Worm (Caenorhabditis elegans): ENCODE measurements around the gene ZK1127.3.

Gene ZK1127.3

ce11 chrII:7060202-7060601, 5.1 kb downstream of the ZK1127.3 start:
- TF ChIP-seq hmg-11 (tag; optimal IDR thresholded peaks at IDR 0.05), result no peak
- TF ChIP-seq skn-1 (tag; optimal IDR thresholded peaks at IDR 0.05), result peak; percentile 82
- TF ChIP-seq pha-4 (tag; optimal IDR thresholded peaks at IDR 0.05), result peak; percentile 64
- TF ChIP-seq pqm-1 (tag; optimal IDR thresholded peaks at IDR 0.05), result peak; percentile 93
- peak; percentile 23 for TF ChIP-seq jun-1 (tag; optimal IDR thresholded peaks at IDR 0.05)
- no peak for TF ChIP-seq egl-5 (tag; optimal IDR thresholded peaks at IDR 0.05)
- peak; percentile 16 for TF ChIP-seq nhr-11 (tag; optimal IDR thresholded peaks at IDR 0.05)
- TF ChIP-seq nfya-1 (tag; optimal IDR thresholded peaks at IDR 0.05; ENCODE audit: insufficient read depth), result peak; percentile 7
- TF ChIP-seq mdl-1 (tag; optimal IDR thresholded peaks at IDR 0.05), result peak; percentile 10
- TF ChIP-seq elt-2 (tag; optimal IDR thresholded peaks at IDR 0.05), result peak; percentile 96
- no peak for TF ChIP-seq ama-1 (optimal IDR thresholded peaks at IDR 0.05)
- TF ChIP-seq lsy-12 (tag; optimal IDR thresholded peaks at IDR 0.05), result no peak
- no peak for TF ChIP-seq ceh-16 (tag; optimal IDR thresholded peaks at IDR 0.05)
- no peak for TF ChIP-seq unc-39 (tag; optimal IDR thresholded peaks at IDR 0.05)
- no peak for TF ChIP-seq egl-27 (tag; optimal IDR thresholded peaks at IDR 0.05)

- TF ChIP-seq snpc-4 (tag; optimal IDR thresholded peaks at IDR 0.05), result no peak
- peak; percentile 88 for TF ChIP-seq skn-1 (tag; optimal IDR thresholded peaks at IDR 0.05)
- TF ChIP-seq nhr-11 (tag; optimal IDR thresholded peaks at IDR 0.05), result no peak
- TF ChIP-seq fkh-2 (tag; optimal IDR thresholded peaks at IDR 0.05), result no peak
These were observed 5.7 kb downstream of the ZK1127.3 start for ce11 chrII:7060791-7061190.

- TF ChIP-seq snpc-4 (tag; optimal IDR thresholded peaks at IDR 0.05), result no peak
- no peak for TF ChIP-seq ceh-16 (tag; optimal IDR thresholded peaks at IDR 0.05)
- TF ChIP-seq nhr-237 (tag; optimal IDR thresholded peaks at IDR 0.05), result no peak
- no peak for TF ChIP-seq pqm-1 (tag; optimal IDR thresholded peaks at IDR 0.05)
- TF ChIP-seq nhr-12 (tag; optimal IDR thresholded peaks at IDR 0.05), result no peak
- TF ChIP-seq nhr-25 (tag; optimal IDR thresholded peaks at IDR 0.05), result no peak
- no peak for TF ChIP-seq ztf-11 (tag; optimal IDR thresholded peaks at IDR 0.05)
- TF ChIP-seq nhr-28 (tag; optimal IDR thresholded peaks at IDR 0.05), result no peak
- TF ChIP-seq ztf-4 (tag; optimal IDR thresholded peaks at IDR 0.05), result no peak
- TF ChIP-seq ceh-28 (tag; optimal IDR thresholded peaks at IDR 0.05), result no peak
- no peak for TF ChIP-seq egl-5 (tag; optimal IDR thresholded peaks at IDR 0.05)
- no peak for TF ChIP-seq tbx-2 (tag; optimal IDR thresholded peaks at IDR 0.05)
- no peak for TF ChIP-seq nhr-76 (tag; optimal IDR thresholded peaks at IDR 0.05)
- TF ChIP-seq nhr-43 (tag; optimal IDR thresholded peaks at IDR 0.05; ENCODE audit: poor library complexity, severe bottlenecking), result no peak
- no peak for TF ChIP-seq ceh-9 (tag; optimal IDR thresholded peaks at IDR 0.05)
- TF ChIP-seq nhr-11 (tag; optimal IDR thresholded peaks at IDR 0.05), result no peak
- no peak for TF ChIP-seq elt-2 (tag; optimal IDR thresholded peaks at IDR 0.05)
These were observed 6.6 kb downstream of the ZK1127.3 start, which contains the start of gene acs-6 for ce11 chrII:7061730-7062129. Gene acs-6, plus strand, starts transcription at chrII:7062030.

DNA sequence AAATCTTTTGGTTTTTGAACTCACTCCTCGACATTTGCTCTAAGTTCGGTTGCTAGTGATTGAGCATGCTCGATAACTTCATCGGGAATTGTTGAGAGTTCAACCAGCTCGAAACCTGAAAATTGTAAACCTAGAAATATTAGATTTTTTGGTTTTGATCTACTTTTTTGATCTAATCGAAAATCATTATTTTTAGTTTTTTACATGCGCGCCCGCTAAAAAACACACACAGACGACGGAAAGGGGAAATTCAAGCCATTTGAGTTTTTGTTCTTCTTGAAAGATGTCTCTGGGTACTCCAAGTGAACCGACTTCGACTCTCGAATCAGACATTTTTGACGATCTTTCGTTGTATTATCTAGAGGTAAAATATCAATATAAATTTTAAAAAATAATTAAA, 10.3 kb downstream of the ZK1127.3 start, which contains the start of gene nos-2:
Gene nos-2, plus strand, starts transcription at position 228 of the 400 bp plus-strand sequence.
- TF ChIP-seq fkh-10 (GFP tag; optimal IDR thresholded peaks at IDR 0.05) (no peak), aly-2 (tag; optimal IDR thresholded peaks at IDR 0.05) (no peak), pha-4 (tag; optimal IDR thresholded peaks at IDR 0.05) (no peak), nhr-11 (tag; optimal IDR thresholded peaks at IDR 0.05) (no peak), elt-3 (tag; optimal IDR thresholded peaks at IDR 0.05) (no peak), skn-1 (tag; optimal IDR thresholded peaks at IDR 0.05) (no peak), nhr-23 (tag; optimal IDR thresholded peaks at IDR 0.05) (no peak), eor-1 (tag; optimal IDR thresholded peaks at IDR 0.05) (no peak), tbx-2 (tag; optimal IDR thresholded peaks at IDR 0.05) (no peak), unc-39 (tag; optimal IDR thresholded peaks at IDR 0.05) (no peak), ama-1 (optimal IDR thresholded peaks at IDR 0.05) (no peak), nhr-237 (tag; optimal IDR thresholded peaks at IDR 0.05) (no peak), sea-2 (GFP tag; optimal IDR thresholded peaks at IDR 0.05) (no peak), zag-1 (tag; optimal IDR thresholded peaks at IDR 0.05) (no peak), nhr-67 (tag; optimal IDR thresholded peaks at IDR 0.05) (no peak), ceh-9 (tag; optimal IDR thresholded peaks at IDR 0.05) (no peak), nhr-77 (tag; optimal IDR thresholded peaks at IDR 0.05) (no peak), nhr-12 (tag; optimal IDR thresholded peaks at IDR 0.05) (no peak)
